In the genomic region with DNA sequence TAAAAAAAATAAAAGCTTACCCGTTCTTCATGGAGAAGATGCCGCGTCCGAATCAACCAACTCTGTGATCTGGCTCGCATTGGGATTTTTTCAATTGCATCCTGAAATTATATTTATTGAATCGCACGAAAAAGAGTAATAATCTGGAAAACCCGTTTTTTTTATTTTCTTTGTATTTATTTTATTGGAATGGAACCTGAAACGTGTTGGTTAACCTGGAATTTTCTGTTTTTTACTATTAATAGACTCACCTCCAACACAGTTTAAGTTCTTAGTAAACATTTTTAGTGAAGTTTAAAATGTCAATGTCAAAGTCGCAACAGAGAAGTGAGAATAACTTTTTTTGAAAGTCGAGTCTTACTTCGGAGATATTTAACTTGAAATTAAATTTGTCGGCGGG, we compare ENCODE assay signal across 2 worm cellular contexts.
TF ChIP-seq lines count a peak whose summit lies in the region.

No protein-coding gene starts in this region.

TF ChIP-seq in whole organism, L3 larva, 47 proteins besides CTCF, POLR2A, EP300 and RAD21:
- TF ChIP-seq nhr-25 (tag; optimal IDR thresholded peaks at IDR 0.05; lab: Kevin White, UChicago) (no peak), eor-1 (tag; optimal IDR thresholded peaks at IDR 0.05; lab: Kevin White, UChicago) (no peak), sea-2 (GFP tag; optimal IDR thresholded peaks at IDR 0.05; lab: Kevin White, UChicago) (no peak), fkh-10 (GFP tag; optimal IDR thresholded peaks at IDR 0.05; lab: Kevin White, UChicago) (peak; percentile 40), ztf-11 (tag; optimal IDR thresholded peaks at IDR 0.05; lab: Kevin White, UChicago) (no peak), aly-2 (tag; optimal IDR thresholded peaks at IDR 0.05; lab: Kevin White, UChicago) (no peak)
TF ChIP-seq in whole organism, L3 larva: peak in this region for 1.

TF ChIP-seq in whole organism, L4 larva, 104 proteins besides CTCF, POLR2A, EP300 and RAD21:
- TF ChIP-seq duxl-1 (tag; optimal IDR thresholded peaks at IDR 0.05; lab: Kevin White, UChicago; ENCODE audit: poor library complexity) (no peak), dpl-1 (GFP tag; optimal IDR thresholded peaks at IDR 0.05; lab: Kevin White, UChicago) (no peak), unc-130 (GFP tag; optimal IDR thresholded peaks at IDR 0.05; lab: Kevin White, UChicago) (no peak), mxl-3 (GFP tag; optimal IDR thresholded peaks at IDR 0.05; lab: Kevin White, UChicago) (no peak), madf-9 (GFP tag; conservative IDR thresholded peaks at IDR 0.05; lab: Robert Waterston, UW) (no peak), nhr-10 (tag; optimal IDR thresholded peaks at IDR 0.05; lab: Kevin White, UChicago) (no peak), aha-1 (tag; lab: Kevin White, UChicago) (peak; percentile 52), nhr-42 (GFP tag; IDR thresholded peaks at IDR 0.05; lab: Robert Waterston, UW) (no peak)
